Fruit fly (Drosophila melanogaster) whole organism, pupa: ENCODE measurements around the gene Ir31a.

Experiments used
- CG10348 ChIP-seq: fragments of 200-800 bp; sonication (Bioruptor generic); IDR thresholded peaks from 2 replicates; pipeline ENCODE4 v1.3.6; 2022; ENCODE audit warnings: missing biosample characterization, missing genetic modification characterization
- CG13204 ChIP-seq: fragments of 200-800 bp; sonication (Bioruptor generic); optimal IDR thresholded peaks from 2 replicates; lab custom pipeline; 2018; ENCODE audit warnings: missing biosample characterization, mild to moderate bottlenecking, missing genetic modification characterization, moderate library complexity
- CG32121 ChIP-seq: fragments of 200-800 bp; sonication (Bioruptor generic); IDR thresholded peaks from 2 replicates; pipeline ENCODE4 v1.3.6; 2022; ENCODE audit warnings: missing biosample characterization, missing genetic modification characterization
- CG34367 ChIP-seq: fragments of 200-800 bp; sonication (Bioruptor generic); optimal IDR thresholded peaks from 2 replicates; lab custom pipeline; 2018; ENCODE audit warnings: missing biosample characterization, mild to moderate bottlenecking, missing genetic modification characterization
- CG8159 ChIP-seq: fragments of 200-800 bp; sonication (Bioruptor generic); optimal IDR thresholded peaks from 3 replicates; lab custom pipeline; 2018; ENCODE audit warnings: missing biosample characterization, mild to moderate bottlenecking, missing genetic modification characterization, moderate library complexity
- CG9948 ChIP-seq: fragments of 200-800 bp; sonication (Bioruptor generic); optimal IDR thresholded peaks from 2 replicates; lab custom pipeline; 2018; ENCODE audit warnings: missing biosample characterization, mild to moderate bottlenecking, missing genetic modification characterization, moderate library complexity
- Ets98B ChIP-seq: fragments of 200-800 bp; sonication (Bioruptor generic); IDR thresholded peaks from 2 replicates; pipeline ENCODE4 v1.3.6; 2022; ENCODE audit warnings: missing biosample characterization, missing genetic modification characterization
- Snoo ChIP-seq: fragments of 200-800 bp; sonication (Bioruptor generic); optimal IDR thresholded peaks from 3 replicates; lab custom pipeline; 2017; ENCODE audit warnings: missing biosample characterization, mild to moderate bottlenecking, missing genetic modification characterization, inconsistent platforms
- fd96Ca ChIP-seq: fragments of 200-800 bp; sonication (Bioruptor generic); IDR thresholded peaks from 3 replicates; pipeline ENCODE4 v1.3.6; 2022; ENCODE audit warnings: missing biosample characterization, missing genetic modification characterization

- TF ChIP-seq CG13204 (GFP tag; lab: Kevin White, UChicago) (no peak), CG10348 (GFP tag; lab: Robert Waterston, UW) (no peak), CG32121 (GFP tag; lab: Robert Waterston, UW) (no peak), fd96Ca (GFP tag; lab: Robert Waterston, UW) (no peak), CG9948 (tag; lab: Kevin White, UChicago) (no peak), CG8159 (tag; lab: Kevin White, UChicago) (no peak), Ets98B (GFP tag; lab: Robert Waterston, UW) (no peak), Snoo (tag; lab: Kevin White, UChicago) (no peak), CG34367 (no peak)
Observed at dm6 chr2L:10373605-10374269, 31.6 kb upstream of the Ir31a start, which contains the start of gene rho-5.
